Worm (Caenorhabditis elegans) whole organism, L4 larva: ENCODE measurements around the gene tam-1.

Experiments
- F49E8.2 ChIP-seq: sonication (generic microtip); optimal IDR thresholded peaks from 2 replicates; lab custom pipeline; 2016; ENCODE audit warnings: missing compliant biosample characterization, mild to moderate bottlenecking, missing genetic modification characterization, borderline replicate concordance
- duxl-1 ChIP-seq: sonication (generic microtip); optimal IDR thresholded peaks from 2 replicates; lab custom pipeline; 2016; ENCODE audit warnings: mild to moderate bottlenecking, missing genetic modification characterization, moderate library complexity, missing compliant biosample characterization; ENCODE audit not compliant: poor library complexity
- hlh-11 ChIP-seq: fragments of 200-800 bp; sonication (Bioruptor generic); optimal IDR thresholded peaks from 2 replicates; lab custom pipeline; 2018; ENCODE audit warnings: mild to moderate bottlenecking, missing genetic modification characterization, missing compliant biosample characterization
- jun-1 ChIP-seq: fragments of 150-350 bp; optimal IDR thresholded peaks from 2 replicates; lab custom pipeline; 2014; ENCODE audit warnings: missing biosample characterization, missing genetic modification reagents, missing genetic modification characterization
- mes-2 ChIP-seq: sonication (generic microtip); optimal IDR thresholded peaks from 2 replicates; lab custom pipeline; 2016; ENCODE audit warnings: missing genotype, mild to moderate bottlenecking, missing genetic modification characterization, missing compliant biosample characterization; ENCODE audit not compliant: poor library complexity, severe bottlenecking
- nhr-11 ChIP-seq: fragments of 150-350 bp; optimal IDR thresholded peaks from 2 replicates; lab custom pipeline; 2014; ENCODE audit warnings: missing biosample characterization, missing genetic modification characterization
- snpc-1.2 ChIP-seq: fragments of 200-800 bp; sonication (Bioruptor generic); IDR thresholded peaks from 2 replicates; pipeline ENCODE4 v1.3.6; 2022; ENCODE audit warnings: missing genetic modification reagents, missing genetic modification characterization, missing compliant biosample characterization
- unc-62 ChIP-seq, 3 experiments: fragments of 150-350 bp in 1 of 3; sonication (generic microtip); optimal IDR thresholded peaks in 2 of 3; peaks in 1 of 3; 1 replicate in 1 of 3; 2 replicates in 2 of 3; lab custom pipeline; 2014 to 2017; ENCODE audit warnings: missing biosample characterization in 3 of 3, missing genetic modification characterization in 3 of 3, missing genetic modification reagents in 3 of 3, missing genotype in 1 of 3

- TF ChIP-seq snpc-1.2 (GFP tag; lab: Robert Waterston, UW) = no peak
- no peak for TF ChIP-seq F49E8.2 (tag; lab: Kevin White, UChicago)
- TF ChIP-seq mes-2 (tag; lab: Kevin White, UChicago) = no peak
- TF ChIP-seq unc-62 (GFP tag; optimal IDR thresholded peaks at IDR 0.05 in 1 of 2; lab: Kevin White, UChicago) = no peak
- TF ChIP-seq unc-62 (tag; optimal IDR thresholded peaks at IDR 0.05; lab: Kevin White, UChicago) = no peak
- no peak for TF ChIP-seq nhr-11
- TF ChIP-seq hlh-11 (tag; lab: Kevin White, UChicago) = no peak
- no peak for TF ChIP-seq duxl-1
- no peak for TF ChIP-seq jun-1 (tag; lab: Kevin White, UChicago)
Observed at ce11 chrV:5000406-5000805, 37.5 kb upstream of the tam-1 start, which contains the start of gene ugt-7.
